Worm (Caenorhabditis elegans): Measurements from ENCODE around the gene lin-29.

- TF ChIP-seq nhr-28 (tag; optimal IDR thresholded peaks at IDR 0.05), result no peak
- TF ChIP-seq fos-1 (tag; optimal IDR thresholded peaks at IDR 0.05), result no peak
Measured at ce11 chrII:11978478-11978877, 43.3 kb upstream of the lin-29 start.
